Fruit fly (Drosophila melanogaster) whole organism, wandering third instar larva: ENCODE data around the gene omd.

Experiments
- Abd-B ChIP-seq: fragments of >200 bp; optimal IDR thresholded peaks from 2 replicates; lab custom pipeline; 2017; ENCODE audit warnings: missing biosample characterization, missing genetic modification characterization
- CG32264 ChIP-seq: fragments of 200-800 bp; sonication (Bioruptor generic); optimal IDR thresholded peaks from 2 replicates; lab custom pipeline; 2016; ENCODE audit warnings: missing biosample characterization, missing genetic modification characterization
- CG9705 ChIP-seq: fragments of 200-800 bp; sonication (Bioruptor generic); optimal IDR thresholded peaks from 2 replicates; lab custom pipeline; 2018; ENCODE audit warnings: missing biosample characterization, mild to moderate bottlenecking, missing genetic modification characterization
- Dif ChIP-seq: fragments of 200-275, 200-300 bp; sonication (Bioruptor generic); optimal IDR thresholded peaks from 2 replicates; lab custom pipeline; 2018; ENCODE audit warnings: missing biosample characterization, missing genetic modification characterization; ENCODE audit not compliant: partially characterized antibody
- GATAd ChIP-seq: sonication (Bioruptor generic); optimal IDR thresholded peaks from 2 replicates; lab custom pipeline; 2016; ENCODE audit warnings: missing biosample characterization, missing genetic modification characterization
- HLH106 ChIP-seq: fragments of 200-800 bp; optimal IDR thresholded peaks from 3 replicates; lab custom pipeline; 2019; ENCODE audit warnings: missing biosample characterization, mild to moderate bottlenecking, missing genetic modification characterization, moderate library complexity
- Hnf4 ChIP-seq: fragments of 200-800 bp; sonication (Bioruptor generic); optimal IDR thresholded peaks from 2 replicates; lab custom pipeline; 2016; ENCODE audit warnings: missing biosample characterization, mild to moderate bottlenecking, missing genetic modification characterization
- Hr83 ChIP-seq: fragments of 200-300 bp; sonication (Bioruptor generic); optimal IDR thresholded peaks from 2 replicates; lab custom pipeline; 2016; ENCODE audit warnings: missing biosample characterization, mild to moderate bottlenecking, missing genetic modification characterization, moderate library complexity; ENCODE audit not compliant: poor library complexity, severe bottlenecking
- Jra ChIP-seq: sonication (Bioruptor generic); optimal IDR thresholded peaks from 2 replicates; lab custom pipeline; 2016; ENCODE audit warnings: missing biosample characterization, missing genetic modification characterization
- Mio ChIP-seq: sonication (Bioruptor generic); optimal IDR thresholded peaks from 2 replicates; lab custom pipeline; 2016; ENCODE audit warnings: missing biosample characterization, missing genetic modification characterization
- Myc ChIP-seq: fragments of >200 bp; optimal IDR thresholded peaks from 2 replicates; lab custom pipeline; 2017
- N ChIP-seq: fragments of >200 bp; optimal IDR thresholded peaks from 2 replicates; lab custom pipeline; 2018; ENCODE audit warnings: missing biosample characterization, missing external identifiers, missing genetic modification characterization
- OdsH ChIP-seq: fragments of 200-800 bp; sonication (Bioruptor generic); optimal IDR thresholded peaks from 2 replicates; lab custom pipeline; 2016; ENCODE audit warnings: missing biosample characterization, mild to moderate bottlenecking, missing genetic modification characterization
- Rel ChIP-seq, 2 experiments: fragments of 200-800 bp; sonication (Bioruptor generic) in 1 of 2; optimal IDR thresholded peaks; 2 replicates in 1 of 2; 3 replicates in 1 of 2; lab custom pipeline; 2016 to 2019; ENCODE audit warnings: mild to moderate bottlenecking in 2 of 2, missing biosample characterization in 2 of 2, missing genetic modification characterization in 2 of 2, moderate library complexity in 1 of 2
- Sp1 ChIP-seq: fragments of 200-800 bp; sonication (Bioruptor generic); optimal IDR thresholded peaks from 3 replicates; lab custom pipeline; 2019; ENCODE audit warnings: missing biosample characterization, mild to moderate bottlenecking, missing genetic modification characterization, moderate library complexity
- Vsx2 ChIP-seq: fragments of 200-300, 225-300 bp; sonication (Bioruptor generic); optimal IDR thresholded peaks from 2 replicates; lab custom pipeline; 2018; ENCODE audit warnings: missing biosample characterization, missing genetic modification characterization; ENCODE audit not compliant: partially characterized antibody
- br ChIP-seq: fragments of 200-800 bp; sonication (Bioruptor generic); optimal IDR thresholded peaks from 2 replicates; lab custom pipeline; 2016; ENCODE audit warnings: missing biosample characterization, missing genetic modification characterization
- dl ChIP-seq, 2 experiments: fragments of 175-275, 200-275 bp in 1 of 2; fragments of 200-275 bp in 1 of 2; sonication (Bioruptor generic); optimal IDR thresholded peaks; lab custom pipeline; 2018; ENCODE audit warnings: mild to moderate bottlenecking in 2 of 2, missing biosample characterization in 2 of 2, missing genetic modification characterization in 2 of 2, moderate library complexity in 2 of 2; ENCODE audit not compliant: partially characterized antibody in 2 of 2, insufficient read depth in 1 of 2
- dmrt93B ChIP-seq: fragments of 200-800 bp; sonication (Bioruptor generic); optimal IDR thresholded peaks from 2 replicates; lab custom pipeline; 2018; ENCODE audit warnings: missing biosample characterization, mild to moderate bottlenecking, missing genetic modification characterization
- dsf ChIP-seq: sonication (Bioruptor generic); optimal IDR thresholded peaks from 2 replicates; lab custom pipeline; 2016; ENCODE audit warnings: missing biosample characterization, missing genetic modification characterization, borderline replicate concordance
- ey ChIP-seq: fragments of 200-800 bp; sonication (Bioruptor generic); optimal IDR thresholded peaks from 2 replicates; lab custom pipeline; 2016; ENCODE audit warnings: missing biosample characterization, missing genetic modification characterization
- foxo ChIP-seq, 2 experiments: fragments of 200-800 bp; sonication (Bioruptor generic); optimal IDR thresholded peaks; 2 replicates in 1 of 2; 3 replicates in 1 of 2; lab custom pipeline; 2016 to 2017; ENCODE audit warnings: missing biosample characterization in 2 of 2, missing genetic modification characterization in 2 of 2
- fru ChIP-seq: fragments of 200-800 bp; sonication (Bioruptor generic); optimal IDR thresholded peaks from 3 replicates; lab custom pipeline; 2016; ENCODE audit warnings: missing biosample characterization, mild to moderate bottlenecking, missing genetic modification characterization
- h ChIP-seq: fragments of 200-800 bp; sonication (Bioruptor generic); optimal IDR thresholded peaks from 3 replicates; lab custom pipeline; 2016; ENCODE audit warnings: missing biosample characterization, mild to moderate bottlenecking, missing genetic modification characterization
- jim ChIP-seq: fragments of 175-275, 200-325 bp; sonication (Bioruptor generic); optimal IDR thresholded peaks from 2 replicates; lab custom pipeline; 2016; ENCODE audit warnings: missing biosample characterization, mild to moderate bottlenecking, missing genetic modification characterization
- lola ChIP-seq: fragments of >200 bp; optimal IDR thresholded peaks from 2 replicates; lab custom pipeline; 2017; ENCODE audit warnings: missing biosample characterization, missing genetic modification characterization
- pan ChIP-seq: fragments of >200 bp; optimal IDR thresholded peaks from 2 replicates; lab custom pipeline; 2017
- psq ChIP-seq: fragments of 200-800 bp; sonication (Bioruptor generic); optimal IDR thresholded peaks from 3 replicates; lab custom pipeline; 2017; ENCODE audit warnings: missing biosample characterization, mild to moderate bottlenecking, missing genetic modification characterization, moderate library complexity
- rgr ChIP-seq: fragments of 200-800 bp; sonication (Bioruptor generic); optimal IDR thresholded peaks from 3 replicates; lab custom pipeline; 2016; ENCODE audit warnings: missing biosample characterization, mild to moderate bottlenecking, missing genetic modification characterization
- sv ChIP-seq: fragments of 200-800 bp; sonication (Bioruptor generic); optimal IDR thresholded peaks from 3 replicates; lab custom pipeline; 2016; ENCODE audit warnings: missing biosample characterization, missing genetic modification characterization
- tai ChIP-seq: sonication (Bioruptor generic); optimal IDR thresholded peaks from 2 replicates; lab custom pipeline; 2016; ENCODE audit warnings: missing biosample characterization, missing genetic modification characterization
- usp ChIP-seq: fragments of >200 bp; optimal IDR thresholded peaks from 2 replicates; lab custom pipeline; 2017; ENCODE audit warnings: missing biosample characterization, missing genetic modification characterization
- woc ChIP-seq: sonication (Bioruptor generic); optimal IDR thresholded peaks from 2 replicates; lab custom pipeline; 2016; ENCODE audit warnings: missing biosample characterization, mild to moderate bottlenecking, missing genetic modification characterization

Gene omd

dm6 chr3R:13683624-13684568, 3.1 kb downstream of the omd start, which contains the start of gene flfl:
Gene flfl, plus strand, starts transcription at chr3R:13683921.
- TF ChIP-seq Hr83 (GFP tag; lab: Kevin White, UChicago): peak; percentile 32
- peak; percentile 1 for TF ChIP-seq foxo (GFP tag; optimal IDR thresholded peaks at IDR 0.05; lab: Kevin White, UChicago)
- TF ChIP-seq Vsx2 (GFP tag; lab: Kevin White, UChicago): peak; percentile 88
- TF ChIP-seq lola: peak; percentile 50
- no peak for TF ChIP-seq usp (GFP tag; lab: Kevin White, UChicago)
- TF ChIP-seq HLH106 (tag; lab: Kevin White, UChicago): peak; percentile 26
- TF ChIP-seq woc (GFP tag; lab: Kevin White, UChicago): no peak
- TF ChIP-seq Dif (GFP tag; lab: Kevin White, UChicago): peak; percentile 97
- peak; percentile 77 to 95 for TF ChIP-seq dl (GFP tag; optimal IDR thresholded peaks at IDR 0.05; lab: Kevin White, UChicago; ENCODE audit: insufficient read depth in 1 of 2, partially characterized antibody in 2 of 2)
- peak; percentile 6 for TF ChIP-seq CG9705 (GFP tag; lab: Kevin White, UChicago)
- TF ChIP-seq Myc (lab: Kevin White, UChicago): peak; percentile 46
- TF ChIP-seq N: peak; percentile 34
- no peak for TF ChIP-seq Sp1 (GFP tag; lab: Kevin White, UChicago)

- TF ChIP-seq dmrt93B (no peak), Hnf4 (GFP tag; lab: Kevin White, UChicago) (no peak), woc (GFP tag; lab: Kevin White, UChicago) (no peak), Mio (GFP tag; lab: Kevin White, UChicago) (no peak), Vsx2 (GFP tag; lab: Kevin White, UChicago) (no peak), lola (no peak), dl (GFP tag; optimal IDR thresholded peaks at IDR 0.05; lab: Kevin White, UChicago; ENCODE audit: insufficient read depth in 1 of 2, partially characterized antibody in 2 of 2) (no peak), GATAd (GFP tag; lab: Kevin White, UChicago) (no peak), rgr (GFP tag; lab: Kevin White, UChicago) (no peak), Jra (GFP tag; lab: Kevin White, UChicago) (no peak), foxo (GFP tag; optimal IDR thresholded peaks at IDR 0.05; lab: Kevin White, UChicago) (no peak), sv (GFP tag; lab: Kevin White, UChicago) (no peak), br (no peak), pan (lab: Kevin White, UChicago) (no peak), Hr83 (GFP tag; lab: Kevin White, UChicago) (no peak), N (no peak), psq (GFP tag; lab: Kevin White, UChicago) (no peak), usp (GFP tag; lab: Kevin White, UChicago) (no peak), tai (GFP tag; lab: Kevin White, UChicago) (no peak)
Observed at dm6 chr3R:13682994-13683623, 3.9 kb downstream of the omd start.

- TF ChIP-seq Mio (GFP tag; lab: Kevin White, UChicago) (no peak), Abd-B (GFP tag; lab: Kevin White, UChicago) (no peak), foxo (GFP tag; optimal IDR thresholded peaks at IDR 0.05; lab: Kevin White, UChicago) (peak in 1 of 2 experiments; percentile 80), OdsH (GFP tag; lab: Kevin White, UChicago) (peak; percentile 66), jim (GFP tag; lab: Kevin White, UChicago) (peak; percentile 51), psq (GFP tag; lab: Kevin White, UChicago) (peak; percentile 56), Myc (lab: Kevin White, UChicago) (no peak), usp (GFP tag; lab: Kevin White, UChicago) (no peak), br (peak; percentile 66), woc (GFP tag; lab: Kevin White, UChicago) (no peak), dsf (no peak), Sp1 (GFP tag; lab: Kevin White, UChicago) (peak; percentile 13), Rel (GFP tag; optimal IDR thresholded peaks at IDR 0.05; lab: Kevin White, UChicago) (no peak), Rel (tag; optimal IDR thresholded peaks at IDR 0.05; lab: Kevin White, UChicago) (peak; percentile 79), N (no peak), pan (lab: Kevin White, UChicago) (no peak), fru (peak; percentile 69), Hnf4 (GFP tag; lab: Kevin White, UChicago) (no peak), sv (GFP tag; lab: Kevin White, UChicago) (peak; percentile 39), Hr83 (GFP tag; lab: Kevin White, UChicago) (peak; percentile 53), HLH106 (tag; lab: Kevin White, UChicago) (peak; percentile 27), dl (GFP tag; optimal IDR thresholded peaks at IDR 0.05; lab: Kevin White, UChicago; ENCODE audit: insufficient read depth in 1 of 2, partially characterized antibody in 2 of 2) (no peak), rgr (GFP tag; lab: Kevin White, UChicago) (peak; percentile 62), ey (GFP tag; lab: Kevin White, UChicago) (peak; percentile 77), h (peak; percentile 56), CG32264 (GFP tag; lab: Kevin White, UChicago) (no peak), Vsx2 (GFP tag; lab: Kevin White, UChicago) (no peak)
- TF ChIP-seq, all 38 proteins: peak for 14
Observed at dm6 chr3R:13676137-13677086, 10.6 kb downstream of the omd start, which contains the start of the genes Lkb1 and CG9588. Gene Lkb1, plus strand, starts transcription at chr3R:13676549. Gene CG9588, minus strand, starts transcription at chr3R:13676681.
